Worm (Caenorhabditis elegans) whole organism, L4 larva: ENCODE data around the gene hip-1.

Experiments used
- aly-2 ChIP-seq: sonication (generic microtip); optimal IDR thresholded peaks from 2 replicates; lab custom pipeline; 2018; ENCODE audit warnings: missing biosample characterization, missing genetic modification characterization
- ceh-82 ChIP-seq: sonication (generic microtip); optimal IDR thresholded peaks from 2 replicates; lab custom pipeline; 2017; ENCODE audit warnings: missing biosample characterization, missing genetic modification characterization
- dpl-1 ChIP-seq: fragments of 150-350 bp; optimal IDR thresholded peaks from 2 replicates; lab custom pipeline; 2014; ENCODE audit warnings: missing biosample characterization, missing genetic modification reagents, missing genetic modification characterization
- fos-1 ChIP-seq: fragments of 150-350 bp; optimal IDR thresholded peaks from 2 replicates; lab custom pipeline; 2014; ENCODE audit warnings: missing biosample characterization, missing genetic modification characterization
- nhr-11 ChIP-seq: fragments of 150-350 bp; optimal IDR thresholded peaks from 2 replicates; lab custom pipeline; 2014; ENCODE audit warnings: missing biosample characterization, missing genetic modification characterization
- nhr-25 ChIP-seq: sonication (generic microtip); optimal IDR thresholded peaks from 2 replicates; lab custom pipeline; 2017; ENCODE audit warnings: missing genetic modification characterization, mild to moderate bottlenecking, missing compliant biosample characterization, antibody characterized with exemption, moderate library complexity, borderline replicate concordance; ENCODE audit not compliant: insufficient read depth
- nhr-77 ChIP-seq: fragments of 150-350 bp; optimal IDR thresholded peaks from 2 replicates; lab custom pipeline; 2014; ENCODE audit warnings: missing biosample characterization, missing genetic modification characterization
- unc-39 ChIP-seq: sonication (generic microtip); optimal IDR thresholded peaks from 2 replicates; lab custom pipeline; 2017; ENCODE audit warnings: missing biosample characterization, missing genetic modification characterization
- unc-62 ChIP-seq, 3 experiments: fragments of 150-350 bp in 1 of 3; sonication (generic microtip); optimal IDR thresholded peaks in 2 of 3; peaks in 1 of 3; 1 replicate in 1 of 3; 2 replicates in 2 of 3; lab custom pipeline; 2014 to 2017; ENCODE audit warnings: missing biosample characterization in 3 of 3, missing genetic modification characterization in 3 of 3, missing genetic modification reagents in 3 of 3, missing genotype in 1 of 3
- zfp-3 ChIP-seq: fragments of 200-800 bp; sonication (Bioruptor generic); conservative IDR thresholded peaks from 2 replicates; pipeline ENCODE4 v1.3.6; 2022; ENCODE audit warnings: missing genetic modification reagents, missing genetic modification characterization, missing compliant biosample characterization

DNA sequence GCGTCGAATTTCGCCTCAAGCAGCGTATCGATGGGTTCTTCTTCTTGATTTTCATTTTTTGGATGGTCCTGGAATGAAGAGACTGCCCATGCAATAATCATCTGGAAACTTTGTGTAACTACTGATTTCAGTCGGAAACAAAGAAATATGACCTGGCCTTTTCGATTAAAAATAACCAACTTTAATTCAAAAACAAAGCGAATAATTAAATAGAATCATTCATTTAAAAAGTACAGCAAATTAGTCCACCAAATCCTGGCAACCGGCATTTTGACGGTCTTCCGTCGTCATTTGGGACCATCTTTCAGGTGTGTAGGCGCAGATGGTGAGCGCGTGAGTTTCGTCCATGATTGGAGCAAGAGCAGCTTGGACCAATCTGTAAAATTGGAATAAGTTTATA lies 19.3 kb upstream of the hip-1 start, which contains the start of gene acbp-5:
- TF ChIP-seq nhr-25 (no peak), aly-2 (tag; lab: Kevin White, UChicago) (no peak), nhr-77 (tag; lab: Kevin White, UChicago) (no peak), ceh-82 (tag; lab: Kevin White, UChicago) (no peak), unc-62 (GFP tag; optimal IDR thresholded peaks at IDR 0.05 in 1 of 2; lab: Kevin White, UChicago) (no peak), unc-62 (tag; optimal IDR thresholded peaks at IDR 0.05; lab: Kevin White, UChicago) (no peak), unc-39 (tag; lab: Kevin White, UChicago) (no peak), zfp-3 (GFP tag; lab: Robert Waterston, UW) (no peak), nhr-11 (no peak), fos-1 (no peak), dpl-1 (GFP tag; lab: Kevin White, UChicago) (no peak)
